Worm (Caenorhabditis elegans) whole organism, L3 larva: Measurements from ENCODE around the gene ZK1236.1.

Experiments used
- lsy-12 ChIP-seq: sonication (generic microtip); optimal IDR thresholded peaks from 2 replicates; lab custom pipeline; 2016; ENCODE audit warnings: mild to moderate bottlenecking, missing genetic modification characterization, missing compliant biosample characterization
- nfya-1 ChIP-seq: sonication (generic microtip); optimal IDR thresholded peaks from 2 replicates; lab custom pipeline; 2017; ENCODE audit warnings: missing genetic modification characterization, mild to moderate bottlenecking, missing compliant biosample characterization, antibody characterized with exemption, moderate library complexity; ENCODE audit not compliant: insufficient read depth
- pqm-1 ChIP-seq: fragments of 150-350 bp; optimal IDR thresholded peaks from 2 replicates; lab custom pipeline; 2017; ENCODE audit warnings: missing biosample characterization, missing genetic modification characterization, inconsistent platforms
- skn-1 ChIP-seq: fragments of 150-350 bp; optimal IDR thresholded peaks from 2 replicates; lab custom pipeline; 2014; ENCODE audit warnings: missing biosample characterization, missing genetic modification characterization

DNA sequence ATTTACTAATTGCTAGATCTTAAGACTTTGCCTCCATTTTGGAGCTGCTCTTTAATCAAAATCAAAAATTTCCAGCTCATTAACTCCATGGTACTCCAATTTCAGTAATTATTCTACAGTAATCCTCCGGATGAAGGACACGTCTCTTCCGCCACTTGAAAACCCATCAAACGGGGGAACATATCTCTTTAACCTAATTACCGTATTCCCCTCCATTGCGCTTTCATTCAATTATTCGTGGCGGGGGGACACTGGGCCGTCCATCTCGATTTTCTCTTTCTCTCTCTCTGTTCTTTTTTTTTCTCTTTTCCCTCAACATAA is 12.3 kb upstream of the ZK1236.1 start:
- TF ChIP-seq nfya-1 (no peak), pqm-1 (no peak), skn-1 (no peak), lsy-12 (tag; lab: Kevin White, UChicago) (no peak)
